Fruit fly (Drosophila melanogaster) whole organism, embryonic: ENCODE measurements around the gene CG5139.
A peak's percentile ranks its signal among the peaks of the same experiment; 100 is the strongest.

Experiments
- Ada2b ChIP-seq: fragments of 200-800 bp; sonication (Bioruptor generic); IDR thresholded peaks from 2 replicates; pipeline ENCODE4 v1.3.6; 2022; ENCODE audit warnings: missing biosample characterization, missing genetic modification characterization
- CG10321 ChIP-seq: fragments of 200-800 bp; sonication (Bioruptor generic); IDR thresholded peaks from 2 replicates; pipeline ENCODE4 v1.3.6; 2022; ENCODE audit warnings: missing biosample characterization, missing genetic modification characterization
- CG12104 ChIP-seq: fragments of 200-800 bp; sonication (Bioruptor generic); optimal IDR thresholded peaks from 3 replicates; lab custom pipeline; 2016; ENCODE audit warnings: missing biosample characterization, missing genetic modification characterization
- CG1233 ChIP-seq: fragments of 200-800 bp; sonication (Bioruptor generic); optimal IDR thresholded peaks from 4 replicates; lab custom pipeline; 2018; ENCODE audit warnings: missing biosample characterization, mild to moderate bottlenecking, missing genetic modification characterization
- CG13296 ChIP-seq: fragments of 200-800 bp; sonication (Bioruptor generic); optimal IDR thresholded peaks from 3 replicates; lab custom pipeline; 2018; ENCODE audit warnings: missing biosample characterization, mild to moderate bottlenecking, missing genetic modification characterization
- CG14667 ChIP-seq: fragments of 200-800 bp; sonication (Bioruptor generic); IDR thresholded peaks from 2 replicates; pipeline ENCODE4 v1.3.6; 2022; ENCODE audit warnings: missing biosample characterization, missing genetic modification characterization
- CG15696 ChIP-seq: fragments of 200-800 bp; sonication (Bioruptor generic); optimal IDR thresholded peaks from 2 replicates; lab custom pipeline; 2019; ENCODE audit warnings: missing biosample characterization, mild to moderate bottlenecking, missing genetic modification characterization, moderate library complexity
- CG16863 ChIP-seq: fragments of 200-800 bp; sonication (Bioruptor generic); optimal IDR thresholded peaks from 3 replicates; lab custom pipeline; 2016; ENCODE audit warnings: missing biosample characterization, missing genetic modification characterization
- CG17359 ChIP-seq: fragments of 200-800 bp; sonication (Bioruptor generic); optimal IDR thresholded peaks from 3 replicates; lab custom pipeline; 2018; ENCODE audit warnings: missing biosample characterization, mild to moderate bottlenecking, missing genetic modification characterization, moderate library complexity
- CG18599 ChIP-seq: fragments of 200-800 bp; sonication (Bioruptor generic); optimal IDR thresholded peaks from 3 replicates; lab custom pipeline; 2017; ENCODE audit warnings: missing biosample characterization, missing genetic modification characterization, mild to moderate bottlenecking, moderate library complexity, missing genetic modification reagents
- CG18764 ChIP-seq: fragments of 200-800 bp; sonication (Bioruptor generic); optimal IDR thresholded peaks from 3 replicates; lab custom pipeline; 2016; ENCODE audit warnings: missing biosample characterization, missing genetic modification characterization
- CG2678 ChIP-seq: fragments of 200-800 bp; sonication (Bioruptor generic); optimal IDR thresholded peaks from 3 replicates; lab custom pipeline; 2019; ENCODE audit warnings: missing biosample characterization, mild to moderate bottlenecking, missing genetic modification characterization, moderate library complexity
- CG2875 ChIP-seq: fragments of 200-800 bp; sonication (Bioruptor generic); optimal IDR thresholded peaks from 2 replicates; lab custom pipeline; 2017; ENCODE audit warnings: missing biosample characterization, mild to moderate bottlenecking, missing genetic modification characterization, missing genetic modification reagents
- CG31365 ChIP-seq: fragments of 200-800 bp; sonication (Bioruptor generic); optimal IDR thresholded peaks from 2 replicates; lab custom pipeline; 2018; ENCODE audit warnings: missing biosample characterization, mild to moderate bottlenecking, missing genetic modification characterization
- CG3995 ChIP-seq: fragments of 200-800 bp; sonication (Bioruptor generic); optimal IDR thresholded peaks from 3 replicates; lab custom pipeline; 2016; ENCODE audit warnings: missing biosample characterization, missing genetic modification characterization
- CG5245 ChIP-seq: fragments of 200-800 bp; sonication (Bioruptor generic); optimal IDR thresholded peaks from 3 replicates; lab custom pipeline; 2016; ENCODE audit warnings: missing biosample characterization, missing genetic modification characterization
- CG7372 ChIP-seq: fragments of 200-800 bp; sonication (Bioruptor generic); IDR thresholded peaks from 2 replicates; pipeline ENCODE4 v1.3.6; 2022; ENCODE audit warnings: missing biosample characterization, missing genetic modification characterization
- CG7839 ChIP-seq: fragments of 200-800 bp; sonication (Bioruptor generic); optimal IDR thresholded peaks from 3 replicates; lab custom pipeline; 2018; ENCODE audit warnings: missing biosample characterization, mild to moderate bottlenecking, missing genetic modification characterization, moderate library complexity
- CG8765 ChIP-seq: fragments of 200-800 bp; sonication (Bioruptor generic); IDR thresholded peaks from 2 replicates; pipeline ENCODE4 v1.3.6; 2022; ENCODE audit warnings: missing biosample characterization, missing genetic modification characterization
- CG9609 ChIP-seq: fragments of 200-800 bp; sonication (Bioruptor generic); optimal IDR thresholded peaks from 3 replicates; lab custom pipeline; 2016; ENCODE audit warnings: missing biosample characterization, missing genetic modification characterization
- CHES-1-like ChIP-seq: fragments of 200-800 bp; sonication (Bioruptor generic); optimal IDR thresholded peaks from 2 replicates; lab custom pipeline; 2016; ENCODE audit warnings: missing biosample characterization, missing genetic modification characterization
- CTCF ChIP-seq: fragments of 200-800 bp; sonication (Bioruptor generic); optimal IDR thresholded peaks from 2 replicates; lab custom pipeline; 2017; ENCODE audit warnings: missing biosample characterization, mild to moderate bottlenecking, missing genetic modification characterization, moderate library complexity
- Chrac-16 ChIP-seq: fragments of 200-800 bp; sonication (Bioruptor generic); optimal IDR thresholded peaks from 3 replicates; lab custom pipeline; 2016; ENCODE audit warnings: missing biosample characterization, missing genetic modification characterization
- Dbx ChIP-seq: fragments of 200-800 bp; sonication (Bioruptor generic); IDR thresholded peaks from 3 replicates; pipeline ENCODE4 v1.3.6; 2022; ENCODE audit warnings: missing biosample characterization, missing genetic modification characterization
- Deaf1 ChIP-seq: fragments of 200-800 bp; optimal IDR thresholded peaks from 3 replicates; lab custom pipeline; 2019; ENCODE audit warnings: missing biosample characterization, mild to moderate bottlenecking, missing genetic modification characterization, moderate library complexity
- Doc3 ChIP-seq: fragments of 200-800 bp; sonication (Bioruptor generic); IDR thresholded peaks from 3 replicates; pipeline ENCODE4 v1.3.6; 2022; ENCODE audit warnings: missing biosample characterization, missing genetic modification characterization; ENCODE audit not compliant: partially characterized antibody
- GATAe ChIP-seq: fragments of 200-800 bp; sonication (Bioruptor generic); conservative IDR thresholded peaks from 2 replicates; pipeline ENCODE4 v1.3.6; 2022; ENCODE audit warnings: missing biosample characterization, missing genetic modification characterization
- Gug ChIP-seq: fragments of 200-800 bp; sonication (Bioruptor generic); IDR thresholded peaks from 4 replicates; pipeline ENCODE4 v1.3.6; 2022; ENCODE audit warnings: missing biosample characterization, missing genetic modification characterization
- HLH3B ChIP-seq: fragments of 200-800 bp; sonication (Bioruptor generic); IDR thresholded peaks from 2 replicates; pipeline ENCODE4 v1.3.6; 2022; ENCODE audit warnings: missing biosample characterization, missing genetic modification characterization
- Myb ChIP-seq: fragments of 200-800 bp; sonication (Bioruptor generic); optimal IDR thresholded peaks from 2 replicates; lab custom pipeline; 2016; ENCODE audit warnings: missing biosample characterization, missing genetic modification characterization
- NFAT ChIP-seq: fragments of 200-800 bp; sonication (Bioruptor generic); IDR thresholded peaks from 2 replicates; pipeline ENCODE4 v1.3.6; 2022; ENCODE audit warnings: missing biosample characterization, missing genetic modification characterization
- Oli ChIP-seq: fragments of 200-800 bp; sonication (Bioruptor generic); optimal IDR thresholded peaks from 2 replicates; lab custom pipeline; 2018; ENCODE audit warnings: missing biosample characterization, mild to moderate bottlenecking, missing genetic modification characterization, moderate library complexity
- crp ChIP-seq, 2 experiments: fragments of 200-800 bp; sonication (Bioruptor generic); optimal IDR thresholded peaks; 2 replicates in 1 of 2; 3 replicates in 1 of 2; lab custom pipeline; 2017; ENCODE audit warnings: missing biosample characterization in 2 of 2, missing genetic modification characterization in 2 of 2, mild to moderate bottlenecking in 1 of 2, moderate library complexity in 1 of 2
- dysf ChIP-seq: fragments of 200-800 bp; sonication (Bioruptor generic); IDR thresholded peaks from 3 replicates; pipeline ENCODE4 v1.3.6; 2022; ENCODE audit warnings: missing biosample characterization, missing genetic modification characterization
- exex ChIP-seq: fragments of 200-800 bp; sonication (Bioruptor generic); optimal IDR thresholded peaks from 4 replicates; lab custom pipeline; 2018; ENCODE audit warnings: missing biosample characterization, mild to moderate bottlenecking, missing genetic modification characterization, moderate library complexity
- gcm2 ChIP-seq: fragments of 200-800 bp; sonication (Bioruptor generic); optimal IDR thresholded peaks from 2 replicates; lab custom pipeline; 2016; ENCODE audit warnings: missing biosample characterization, missing genetic modification characterization
- jing ChIP-seq: fragments of 200-800 bp; sonication (Bioruptor generic); optimal IDR thresholded peaks from 2 replicates; lab custom pipeline; 2018; ENCODE audit warnings: missing biosample characterization, mild to moderate bottlenecking, missing genetic modification characterization
- ken ChIP-seq: fragments of 200-800 bp; sonication (Bioruptor generic); IDR thresholded peaks from 3 replicates; pipeline ENCODE4 v1.3.6; 2022; ENCODE audit warnings: missing biosample characterization, missing genetic modification characterization
- lab ChIP-seq: fragments of 200-800 bp; sonication (Bioruptor generic); optimal IDR thresholded peaks from 3 replicates; lab custom pipeline; 2017; ENCODE audit warnings: missing biosample characterization, missing genetic modification characterization, mild to moderate bottlenecking, moderate library complexity, missing genetic modification reagents
- nerfin-1 ChIP-seq: fragments of 200-800 bp; sonication (Bioruptor generic); optimal IDR thresholded peaks from 3 replicates; lab custom pipeline; 2019; ENCODE audit warnings: missing biosample characterization, mild to moderate bottlenecking, missing genetic modification characterization, moderate library complexity
- nom ChIP-seq: fragments of 200-800 bp; sonication (Bioruptor generic); optimal IDR thresholded peaks from 2 replicates; lab custom pipeline; 2017; ENCODE audit warnings: missing biosample characterization, missing genetic modification characterization, mild to moderate bottlenecking, moderate library complexity, missing genetic modification reagents
- peb ChIP-seq: fragments of 200-800 bp; sonication (Bioruptor generic); IDR thresholded peaks from 2 replicates; pipeline ENCODE4 v1.3.6; 2022; ENCODE audit warnings: missing biosample characterization, missing genetic modification characterization
- pnt ChIP-seq: fragments of 200-800 bp; sonication (Bioruptor generic); optimal IDR thresholded peaks from 3 replicates; lab custom pipeline; 2016; ENCODE audit warnings: missing biosample characterization, missing genetic modification characterization
- slbo ChIP-seq: fragments of 200-800 bp; sonication (Bioruptor generic); IDR thresholded peaks from 2 replicates; pipeline ENCODE4 v1.3.6; 2022; ENCODE audit warnings: missing biosample characterization, missing genetic modification characterization
- slp2 ChIP-seq: fragments of 200-800 bp; sonication (Bioruptor generic); optimal IDR thresholded peaks from 2 replicates; lab custom pipeline; 2016; ENCODE audit warnings: missing biosample characterization, missing genetic modification characterization
- tx ChIP-seq: fragments of 200-800 bp; sonication (Bioruptor generic); optimal IDR thresholded peaks from 2 replicates; lab custom pipeline; 2016; ENCODE audit warnings: missing biosample characterization, missing genetic modification characterization
- wek ChIP-seq: fragments of 200-800 bp; sonication (Bioruptor generic); optimal IDR thresholded peaks from 3 replicates; lab custom pipeline; 2018; ENCODE audit warnings: missing biosample characterization, mild to moderate bottlenecking, missing genetic modification characterization, moderate library complexity

Gene CG5139

dm6 chr2L:1199912-1200721 is 1.1 kb upstream of the CG5139 start, which contains the start of the genes CG43349 and CG5011 (continued):
- TF ChIP-seq slp2 (GFP tag; lab: Kevin White, UChicago) (no peak), ken (no peak), CG13296 (GFP tag; lab: Kevin White, UChicago) (no peak), Myb (no peak), CG1233 (GFP tag; lab: Kevin White, UChicago) (no peak), pnt (no peak), HLH3B (GFP tag; lab: Robert Waterston, UW) (no peak), GATAe (GFP tag; lab: Robert Waterston, UW) (peak; percentile 43; the same call in 1 of the 2 replicates), CHES-1-like (no peak), lab (GFP tag; lab: Kevin White, UChicago) (peak; percentile 27), Deaf1 (no peak), tx (GFP tag; lab: Kevin White, UChicago) (no peak), Dbx (GFP tag; lab: Robert Waterston, UW) (peak; percentile 6; the same call in 1 of the 3 replicates), CG9609 (GFP tag; lab: Kevin White, UChicago) (no peak), exex (peak; percentile 54), nom (GFP tag; lab: Kevin White, UChicago) (no peak), slbo (0 out of 2 replicates have a peak, but pooled peaks have one; percentile 19), CG18599 (GFP tag; lab: Kevin White, UChicago) (no peak)

- TF ChIP-seq crp (GFP tag; optimal IDR thresholded peaks at IDR 0.05; lab: Kevin White, UChicago) (peak in 1 of 2 experiments; percentile 30), wek (no peak), jing (GFP tag; lab: Kevin White, UChicago) (no peak), CG16863 (GFP tag; lab: Kevin White, UChicago) (peak; percentile 60), CG31365 (peak; percentile 57), dysf (GFP tag; lab: Robert Waterston, UW) (peak; percentile 91), Oli (tag; lab: Kevin White, UChicago) (peak; percentile 83), CG12104 (GFP tag; lab: Kevin White, UChicago) (peak; percentile 64), CG15696 (tag; lab: Kevin White, UChicago) (peak; percentile 62), CG10321 (GFP tag; lab: Robert Waterston, UW) (0 out of 2 replicates have a peak, but pooled peaks have one; percentile 46), CG14667 (GFP tag; lab: Robert Waterston, UW) (peak; percentile 78), CG2875 (GFP tag; lab: Kevin White, UChicago) (no peak), gcm2 (GFP tag; lab: Kevin White, UChicago) (peak; percentile 77), CG18764 (GFP tag; lab: Kevin White, UChicago) (no peak), CG2678 (peak; percentile 92), CG7372 (GFP tag; lab: Robert Waterston, UW) (peak; percentile 80), CTCF (GFP tag; lab: Kevin White, UChicago) (peak; percentile 65), Dbx (GFP tag; lab: Robert Waterston, UW) (peak; percentile 86), Ada2b (GFP tag; lab: Robert Waterston, UW) (peak; percentile 79), nerfin-1 (tag; lab: Kevin White, UChicago) (peak; percentile 86), Chrac-16 (GFP tag; lab: Kevin White, UChicago) (peak; percentile 78), Gug (GFP tag; lab: Robert Waterston, UW) (peak; percentile 76; the same call in 3 of the 4 replicates), CG5245 (GFP tag; lab: Kevin White, UChicago) (peak; percentile 82), CG3995 (GFP tag; lab: Kevin White, UChicago) (peak; percentile 30), CG8765 (GFP tag; lab: Robert Waterston, UW) (no peak), Doc3 (no peak), peb (peak; percentile 71), CG7839 (tag; lab: Kevin White, UChicago) (peak; percentile 91), CG17359 (tag; lab: Kevin White, UChicago) (peak; percentile 95), NFAT (peak; percentile 90)
These were observed 13.2 kb downstream of the CG5139 start, which contains the start of gene CG5001 for dm6 chr2L:1185642-1186497. Gene CG5001, plus strand, starts transcription at chr2L:1185757.
